Worm (Caenorhabditis elegans) whole organism, young adult: ENCODE data around the gene mig-22.

Experiments
- B0261.1 ChIP-seq: sonication (generic microtip); optimal IDR thresholded peaks from 2 replicates; lab custom pipeline; 2016; ENCODE audit warnings: mild to moderate bottlenecking, missing genetic modification characterization, moderate library complexity, missing compliant biosample characterization
- C06A6.2 ChIP-seq: fragments of 200-800 bp; sonication (Bioruptor generic); conservative IDR thresholded peaks from 2 replicates; pipeline ENCODE4 v1.3.6; 2022; ENCODE audit warnings: missing genetic modification characterization, missing compliant biosample characterization
- F23B12.7 ChIP-seq: sonication (generic microtip); optimal IDR thresholded peaks from 2 replicates; lab custom pipeline; 2017; ENCODE audit warnings: missing genetic modification characterization, mild to moderate bottlenecking, missing compliant biosample characterization, antibody characterized with exemption, moderate library complexity; ENCODE audit not compliant: insufficient read depth
- K11D2.4 ChIP-seq: fragments of 200-800 bp; sonication (Bioruptor generic); IDR thresholded peaks from 2 replicates; pipeline ENCODE4 v1.3.6; 2022; ENCODE audit warnings: missing genetic modification reagents, missing genetic modification characterization, missing compliant biosample characterization
- K12H6.12 ChIP-seq: fragments of 200-800 bp; sonication (Bioruptor generic); optimal IDR thresholded peaks from 2 replicates; lab custom pipeline; 2018; ENCODE audit warnings: mild to moderate bottlenecking, missing genetic modification characterization, missing compliant biosample characterization
- Y56A3A.18 ChIP-seq: fragments of 200-800 bp; sonication (Bioruptor generic); IDR thresholded peaks from 2 replicates; pipeline ENCODE4 v1.3.6; 2022; ENCODE audit warnings: missing genetic modification reagents, missing genetic modification characterization, missing compliant biosample characterization
- Y95B8A.8 ChIP-seq: fragments of 200-800 bp; sonication (Bioruptor generic); IDR thresholded peaks from 2 replicates; pipeline ENCODE4 v1.3.6; 2022; ENCODE audit warnings: missing genetic modification reagents, missing genetic modification characterization, missing compliant biosample characterization
- atf-7 ChIP-seq: sonication (generic microtip); optimal IDR thresholded peaks from 2 replicates; lab custom pipeline; 2017; ENCODE audit warnings: mild to moderate bottlenecking, missing genetic modification characterization, missing compliant biosample characterization
- attf-5 ChIP-seq: fragments of 200-800 bp; sonication (Bioruptor generic); optimal IDR thresholded peaks from 2 replicates; lab custom pipeline; 2018; ENCODE audit warnings: mild to moderate bottlenecking, missing genetic modification characterization, missing compliant biosample characterization
- attf-6 ChIP-seq: fragments of 200-800 bp; sonication (Bioruptor generic); IDR thresholded peaks from 2 replicates; pipeline ENCODE4 v1.3.6; 2022; ENCODE audit warnings: missing genetic modification reagents, missing genetic modification characterization, missing compliant biosample characterization
- ccch-3 ChIP-seq: fragments of 200-800 bp; sonication (Bioruptor generic); optimal IDR thresholded peaks from 2 replicates; lab custom pipeline; 2018; ENCODE audit warnings: mild to moderate bottlenecking, missing genetic modification characterization, missing compliant biosample characterization
- cebp-1 ChIP-seq, 2 experiments: fragments of 200-800 bp in 1 of 2; sonication (Bioruptor generic) in 1 of 2; sonication (generic microtip) in 1 of 2; IDR thresholded peaks in 1 of 2; optimal IDR thresholded peaks in 1 of 2; 2 replicates each; pipeline versions ENCODE4 v1.3.6 to Lab custom; 2017 to 2022; ENCODE audit warnings: missing compliant biosample characterization in 2 of 2, missing genetic modification characterization in 2 of 2, mild to moderate bottlenecking in 1 of 2, missing genetic modification reagents in 1 of 2, moderate library complexity in 1 of 2
- chd-7 ChIP-seq: sonication (generic microtip); optimal IDR thresholded peaks from 2 replicates; lab custom pipeline; 2016; ENCODE audit warnings: mild to moderate bottlenecking, missing genetic modification characterization, moderate library complexity, missing compliant biosample characterization
- die-1 ChIP-seq: sonication (generic microtip); optimal IDR thresholded peaks from 2 replicates; lab custom pipeline; 2016; ENCODE audit warnings: missing genotype, mild to moderate bottlenecking, missing genetic modification characterization, missing compliant biosample characterization
- egl-18 ChIP-seq: fragments of 200-800 bp; sonication (Bioruptor generic); IDR thresholded peaks from 2 replicates; pipeline ENCODE4 v1.3.6; 2022; ENCODE audit warnings: missing genetic modification reagents, missing genetic modification characterization, missing compliant biosample characterization
- egrh-3 ChIP-seq: fragments of 200-800 bp; sonication (Bioruptor generic); IDR thresholded peaks from 2 replicates; pipeline ENCODE4 v1.3.6; 2022; ENCODE audit warnings: missing genetic modification reagents, missing genetic modification characterization, missing compliant biosample characterization
- ets-4 ChIP-seq: fragments of 200-800 bp; sonication (Bioruptor generic); optimal IDR thresholded peaks from 2 replicates; lab custom pipeline; 2018; ENCODE audit warnings: mild to moderate bottlenecking, missing genetic modification characterization, missing compliant biosample characterization
- hmg-1.2 ChIP-seq: fragments of 200-800 bp; sonication (Bioruptor generic); IDR thresholded peaks from 2 replicates; pipeline ENCODE4 v1.3.6; 2022; ENCODE audit warnings: missing genetic modification reagents, missing genetic modification characterization, missing compliant biosample characterization
- hmg-20 ChIP-seq: fragments of 200-800 bp; sonication (Bioruptor generic); IDR thresholded peaks from 2 replicates; pipeline ENCODE4 v1.3.6; 2022; ENCODE audit warnings: missing genetic modification reagents, missing genetic modification characterization, missing compliant biosample characterization
- hsf-1 ChIP-seq: fragments of 200-800 bp; sonication (Bioruptor generic); IDR thresholded peaks from 2 replicates; pipeline ENCODE4 v1.3.6; 2022; ENCODE audit warnings: missing genetic modification reagents, missing genetic modification characterization, missing compliant biosample characterization
- let-526 ChIP-seq: fragments of 200-800 bp; sonication (Bioruptor generic); IDR thresholded peaks from 2 replicates; pipeline ENCODE4 v1.3.6; 2022; ENCODE audit warnings: missing genetic modification reagents, missing genetic modification characterization, missing compliant biosample characterization
- let-607 ChIP-seq, 2 experiments: fragments of 200-800 bp in 1 of 2; sonication (Bioruptor generic) in 1 of 2; sonication (generic microtip) in 1 of 2; optimal IDR thresholded peaks; 2 replicates each; lab custom pipeline; 2016 to 2018; ENCODE audit warnings: mild to moderate bottlenecking in 2 of 2, missing compliant biosample characterization in 2 of 2, missing genetic modification characterization in 2 of 2, moderate library complexity in 2 of 2, missing genotype in 1 of 2
- lin-40 ChIP-seq: sonication (generic microtip); optimal IDR thresholded peaks from 2 replicates; lab custom pipeline; 2016; ENCODE audit warnings: missing genetic modification characterization, mild to moderate bottlenecking, missing compliant biosample characterization, missing genotype, missing genetic modification reagents
- lir-1 ChIP-seq: fragments of 200-800 bp; sonication (Bioruptor generic); conservative IDR thresholded peaks from 2 replicates; pipeline ENCODE4 v1.3.6; 2022; ENCODE audit warnings: missing genetic modification reagents, missing genetic modification characterization, missing compliant biosample characterization
- lsl-1 ChIP-seq: fragments of 200-800 bp; sonication (Bioruptor generic); optimal IDR thresholded peaks from 2 replicates; lab custom pipeline; 2018; ENCODE audit warnings: mild to moderate bottlenecking, missing genetic modification characterization, moderate library complexity, missing compliant biosample characterization
- madf-10 ChIP-seq: sonication (generic microtip); optimal IDR thresholded peaks from 2 replicates; lab custom pipeline; 2016; ENCODE audit warnings: mild to moderate bottlenecking, missing genetic modification characterization, missing compliant biosample characterization
- mcd-1 ChIP-seq: fragments of 200-800 bp; sonication (Bioruptor generic); IDR thresholded peaks from 2 replicates; pipeline ENCODE4 v1.3.6; 2022; ENCODE audit warnings: missing genetic modification reagents, missing genetic modification characterization, missing compliant biosample characterization
- mes-4 ChIP-seq: sonication (generic microtip); optimal IDR thresholded peaks from 2 replicates; lab custom pipeline; 2016; ENCODE audit warnings: missing genotype, missing genetic modification characterization, missing compliant biosample characterization
- mxl-1 ChIP-seq: sonication (generic microtip); optimal IDR thresholded peaks from 2 replicates; lab custom pipeline; 2016; ENCODE audit warnings: missing genetic modification characterization, missing compliant biosample characterization
- nfyb-1 ChIP-seq: fragments of 200-800 bp; sonication (Bioruptor generic); IDR thresholded peaks from 2 replicates; pipeline ENCODE4 v1.3.6; 2022; ENCODE audit warnings: missing genetic modification reagents, missing genetic modification characterization, missing compliant biosample characterization
- nhr-179 ChIP-seq: sonication (generic microtip); optimal IDR thresholded peaks from 2 replicates; lab custom pipeline; 2016; ENCODE audit warnings: mild to moderate bottlenecking, missing genetic modification characterization, missing compliant biosample characterization
- nhr-80 ChIP-seq: sonication (generic microtip); optimal IDR thresholded peaks from 2 replicates; lab custom pipeline; 2016; ENCODE audit warnings: missing genetic modification characterization, missing compliant biosample characterization
- nhr-90 ChIP-seq: sonication (generic microtip); optimal IDR thresholded peaks from 2 replicates; lab custom pipeline; 2016; ENCODE audit warnings: missing genotype, mild to moderate bottlenecking, missing genetic modification characterization, missing compliant biosample characterization
- pha-4 ChIP-seq: fragments of 150-350 bp; sonication (generic microtip); optimal IDR thresholded peaks from 2 replicates; lab custom pipeline; 2014; ENCODE audit warnings: missing biosample characterization, missing genetic modification reagents, missing genetic modification characterization
- rcor-1 ChIP-seq: fragments of 200-800 bp; sonication (Bioruptor generic); IDR thresholded peaks from 2 replicates; pipeline ENCODE4 v1.3.6; 2022; ENCODE audit warnings: missing genetic modification reagents, missing genetic modification characterization, missing compliant biosample characterization
- rec-8 ChIP-seq, 2 experiments: sonication (generic microtip); optimal IDR thresholded peaks; 2 replicates each; lab custom pipeline; 2016; ENCODE audit warnings: mild to moderate bottlenecking in 2 of 2, missing genetic modification characterization in 2 of 2, missing genetic modification reagents in 2 of 2, missing genotype in 2 of 2, missing biosample characterization in 1 of 2, missing compliant biosample characterization in 1 of 2, moderate library complexity in 1 of 2
- snpc-4 ChIP-seq, 5 experiments: fragments of 150-350 bp in 1 of 5; sonication (generic microtip) in 4 of 5; optimal IDR thresholded peaks; 2 replicates each; lab custom pipeline; 2014 to 2018; ENCODE audit warnings: missing genetic modification characterization in 5 of 5, missing biosample characterization in 3 of 5, antibody characterized with exemption in 2 of 5, mild to moderate bottlenecking in 2 of 5, missing compliant biosample characterization in 2 of 5, missing genotype in 2 of 5, moderate library complexity in 2 of 5, missing genetic modification reagents in 1 of 5
- somi-1 ChIP-seq: fragments of 200-800 bp; sonication (Bioruptor generic); optimal IDR thresholded peaks from 2 replicates; lab custom pipeline; 2018; ENCODE audit warnings: mild to moderate bottlenecking, missing genetic modification characterization, missing compliant biosample characterization
- zfh-2 ChIP-seq: fragments of 200-800 bp; sonication (Bioruptor generic); conservative IDR thresholded peaks from 2 replicates; pipeline ENCODE4 v1.3.6; 2022; ENCODE audit warnings: missing genetic modification reagents, missing genetic modification characterization, missing compliant biosample characterization
- zim-3 ChIP-seq: sonication (generic microtip); optimal IDR thresholded peaks from 2 replicates; lab custom pipeline; 2017; ENCODE audit warnings: mild to moderate bottlenecking, missing genetic modification characterization, moderate library complexity, missing compliant biosample characterization
- ztf-18 ChIP-seq: sonication (generic microtip); optimal IDR thresholded peaks from 2 replicates; lab custom pipeline; 2016; ENCODE audit warnings: missing genotype, mild to moderate bottlenecking, missing genetic modification characterization, missing compliant biosample characterization
- ztf-22 ChIP-seq: fragments of 200-800 bp; sonication (Bioruptor generic); optimal IDR thresholded peaks from 2 replicates; lab custom pipeline; 2018; ENCODE audit warnings: mild to moderate bottlenecking, missing genetic modification characterization, moderate library complexity, missing compliant biosample characterization
- ztf-25 ChIP-seq: fragments of 200-800 bp; sonication (Bioruptor generic); IDR thresholded peaks from 2 replicates; pipeline ENCODE4 v1.3.6; 2022; ENCODE audit warnings: missing genetic modification reagents, missing genetic modification characterization, missing compliant biosample characterization
- ztf-26 ChIP-seq: sonication (generic microtip); optimal IDR thresholded peaks from 2 replicates; lab custom pipeline; 2017; ENCODE audit warnings: missing genetic modification characterization, missing compliant biosample characterization

Gene mig-22

DNA sequence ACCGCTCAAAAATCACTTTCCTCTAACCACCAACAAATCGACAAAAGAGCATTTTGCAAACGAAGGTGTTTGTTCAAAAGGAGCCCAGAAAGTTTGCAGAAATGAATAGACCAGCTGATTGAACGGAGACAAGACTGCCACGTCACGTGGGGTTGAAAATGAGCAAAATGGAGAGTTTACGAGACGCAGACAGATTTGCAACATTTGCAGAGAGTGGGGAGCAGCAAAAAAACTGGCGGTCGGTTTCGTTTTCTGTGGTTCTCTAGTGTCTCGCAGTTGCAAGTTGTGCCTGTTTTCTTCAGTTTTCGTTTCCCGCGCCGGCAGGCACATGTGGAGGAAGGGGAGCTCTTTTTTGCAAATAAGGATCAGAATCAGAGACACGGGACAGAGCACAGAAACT, 18.3 kb upstream of the mig-22 start:
- TF ChIP-seq hmg-1.2 (GFP tag; lab: Robert Waterston, UW) (peak; percentile 51; the same call in 1 of the 2 replicates), rcor-1 (GFP tag; lab: Robert Waterston, UW) (0 out of 2 replicates have a peak, but pooled peaks have one; percentile 8), attf-5 (peak; percentile 61), pha-4 (peak; percentile 72), mxl-1 (tag; lab: Kevin White, UChicago) (no peak), zim-3 (no peak), mcd-1 (GFP tag; lab: Robert Waterston, UW) (peak; percentile 39; the same call in 1 of the 2 replicates), nfyb-1 (peak; percentile 53; the same call in 1 of the 2 replicates), lir-1 (0 out of 2 replicates have a peak, but pooled peaks have one; percentile 40), nhr-90 (no peak), K11D2.4 (GFP tag; lab: Robert Waterston, UW) (0 out of 2 replicates have a peak, but pooled peaks have one; percentile 59), Y95B8A.8 (GFP tag; lab: Robert Waterston, UW) (no peak), madf-10 (tag; lab: Kevin White, UChicago) (peak; percentile 3), zfh-2 (GFP tag; lab: Robert Waterston, UW) (peak; percentile 88), chd-7 (tag; lab: Kevin White, UChicago) (peak; percentile 12), nhr-80 (tag; lab: Kevin White, UChicago) (peak; percentile 69), let-526 (GFP tag; lab: Robert Waterston, UW) (0 out of 2 replicates have a peak, but pooled peaks have one; percentile 31), ztf-18 (peak; percentile 1), F23B12.7 (no peak), C06A6.2 (GFP tag; lab: Robert Waterston, UW) (0 out of 2 replicates have a peak, but pooled peaks have one; percentile 19), let-607 (tag; optimal IDR thresholded peaks at IDR 0.05; lab: Kevin White, UChicago) (peak in 1 of 2 experiments; percentile 23), K12H6.12 (tag; lab: Kevin White, UChicago) (peak; percentile 71), cebp-1 (GFP tag; IDR thresholded peaks at IDR 0.05; lab: Robert Waterston, UW) (no peak; the same call in 1 of the 2 replicates), cebp-1 (tag; optimal IDR thresholded peaks at IDR 0.05; lab: Kevin White, UChicago) (peak; percentile 75)
- TF ChIP-seq, all 124 proteins: peak for 18

- TF ChIP-seq egrh-3 (GFP tag; lab: Robert Waterston, UW) (no peak), B0261.1 (tag; lab: Kevin White, UChicago) (no peak), lsl-1 (GFP tag; lab: Kevin White, UChicago) (no peak), hsf-1 (GFP tag; lab: Robert Waterston, UW) (no peak)
These were observed 17.4 kb upstream of the mig-22 start for ce11 chrIII:8784500-8784899.

DNA sequence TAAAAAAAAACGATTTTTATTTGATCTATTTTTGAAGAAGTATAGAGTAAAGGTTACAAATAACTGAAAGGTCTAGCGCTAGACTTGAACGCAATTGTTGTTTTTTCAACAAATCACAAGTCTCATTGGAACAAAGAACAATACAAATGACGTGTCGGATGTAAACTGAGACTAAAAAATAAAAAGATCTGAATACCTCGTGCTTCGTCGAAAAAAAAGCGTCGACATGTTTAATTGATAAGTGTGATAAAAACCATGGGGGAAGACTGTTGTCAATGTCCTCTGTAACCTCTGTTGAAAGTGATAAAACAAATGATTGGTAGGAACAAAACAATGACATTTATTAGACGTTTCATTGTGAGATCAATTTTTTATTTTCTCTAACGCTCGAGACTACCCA, 15.6 kb upstream of the mig-22 start:
- no peak for TF ChIP-seq nhr-90
- TF ChIP-seq lin-40 (tag; lab: Kevin White, UChicago): peak; percentile 44
- no peak for TF ChIP-seq rec-8 (tag; optimal IDR thresholded peaks at IDR 0.05; lab: Kevin White, UChicago)
- no peak for TF ChIP-seq snpc-4 (GFP tag; optimal IDR thresholded peaks at IDR 0.05; lab: Kevin White, UChicago)
- TF ChIP-seq snpc-4 (tag; optimal IDR thresholded peaks at IDR 0.05; lab: Kevin White, UChicago): no peak
- TF ChIP-seq atf-7 (tag; lab: Kevin White, UChicago): peak; percentile 47
- peak; percentile 23; the same call in 1 of the 2 replicates for TF ChIP-seq nfyb-1
- peak; percentile 30 for TF ChIP-seq ztf-22 (GFP tag; lab: Kevin White, UChicago)
- peak; percentile 90 for TF ChIP-seq nhr-80 (tag; lab: Kevin White, UChicago)
- no peak for TF ChIP-seq attf-6 (GFP tag; lab: Robert Waterston, UW)
- no peak for TF ChIP-seq ets-4 (GFP tag; lab: Kevin White, UChicago)
- peak; percentile 65 for TF ChIP-seq somi-1 (GFP tag; lab: Kevin White, UChicago)
- peak; percentile 75 for TF ChIP-seq ztf-26 (tag; lab: Kevin White, UChicago)
- no peak for TF ChIP-seq hsf-1 (GFP tag; lab: Robert Waterston, UW)
- peak; percentile 44 for TF ChIP-seq die-1 (tag; lab: Kevin White, UChicago)
- TF ChIP-seq ztf-25: no peak
- TF ChIP-seq egrh-3 (GFP tag; lab: Robert Waterston, UW): no peak
- TF ChIP-seq nhr-179: no peak
- no peak for TF ChIP-seq mes-4 (tag; lab: Kevin White, UChicago)
- no peak for TF ChIP-seq egl-18
- no peak for TF ChIP-seq ccch-3
- no peak for TF ChIP-seq Y56A3A.18
- TF ChIP-seq attf-5: peak; percentile 49
- TF ChIP-seq hmg-20 (GFP tag; lab: Robert Waterston, UW): no peak
